Fruit fly (Drosophila melanogaster) whole organism, adult: ENCODE data around the gene CG33281.

ENCODE experiments used
- CG11617 ChIP-seq: fragments of 200-800 bp; sonication (Bioruptor generic); optimal IDR thresholded peaks from 2 replicates; lab custom pipeline; 2017; ENCODE audit warnings: mild to moderate bottlenecking, missing biosample characterization, missing genetic modification reagents, missing genetic modification characterization
- CG14711 ChIP-seq: fragments of 200-800 bp; sonication (Bioruptor generic); optimal IDR thresholded peaks from 2 replicates; lab custom pipeline; 2018; ENCODE audit warnings: missing biosample characterization, mild to moderate bottlenecking, missing genetic modification characterization, moderate library complexity
- CG5204 ChIP-seq: fragments of 200-800 bp; sonication (Bioruptor generic); optimal IDR thresholded peaks from 2 replicates; lab custom pipeline; 2016; ENCODE audit warnings: missing biosample characterization, missing genetic modification characterization
- Mnt ChIP-seq: fragments of 200-800 bp; sonication (Bioruptor generic); optimal IDR thresholded peaks from 2 replicates; lab custom pipeline; 2016; ENCODE audit warnings: missing biosample characterization, mild to moderate bottlenecking, missing genetic modification characterization
- cic ChIP-seq: fragments of 200-800 bp; sonication (Bioruptor generic); optimal IDR thresholded peaks from 2 replicates; lab custom pipeline; 2017; ENCODE audit warnings: missing biosample characterization, mild to moderate bottlenecking, missing genetic modification characterization, moderate library complexity
- ovo ChIP-seq: fragments of 200-800 bp; sonication (Bioruptor generic); optimal IDR thresholded peaks from 2 replicates; lab custom pipeline; 2016; ENCODE audit warnings: missing biosample characterization, missing genetic modification characterization
- tj ChIP-seq: fragments of 200-800 bp; sonication (Bioruptor generic); optimal IDR thresholded peaks from 3 replicates; lab custom pipeline; 2017; ENCODE audit warnings: missing biosample characterization, mild to moderate bottlenecking, missing genetic modification characterization, moderate library complexity

DNA sequence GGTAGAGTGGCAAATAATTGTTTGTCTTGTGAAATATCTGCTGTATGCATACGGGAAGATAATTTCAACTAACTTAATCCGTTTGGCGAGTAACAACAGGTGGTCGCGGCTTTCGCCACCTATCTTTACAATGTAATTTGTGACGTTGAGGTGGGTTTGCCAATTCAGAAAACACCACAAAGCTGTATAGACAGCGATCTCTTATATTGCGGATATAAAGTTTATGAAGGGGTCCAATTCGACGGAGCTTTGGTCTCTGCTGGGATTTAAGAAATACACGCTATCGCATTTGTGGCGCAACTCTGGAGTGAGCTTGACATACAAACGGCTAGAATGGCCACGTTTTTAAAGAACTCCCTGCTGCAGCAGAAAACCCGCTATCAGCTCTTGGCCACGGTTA lies 3.6 kb downstream of the CG33281 start, which contains the start of gene CG33282:
- TF ChIP-seq Mnt (GFP tag; lab: Kevin White, UChicago) (no peak), CG11617 (GFP tag; lab: Kevin White, UChicago) (no peak), cic (no peak), tj (no peak), ovo (no peak), CG14711 (tag; lab: Kevin White, UChicago) (no peak), CG5204 (no peak)
